Fruit fly (Drosophila melanogaster): Measurements from ENCODE around the gene CG7720.

CG7720 gene

dm6 chr3R:18745961-18746468, 49.0 kb downstream of the CG7720 start, which contains the start of the genes PGS1 and gwl (continued):
- TF ChIP-seq CG12659 (GFP tag; optimal IDR thresholded peaks at IDR 0.05) (peak; percentile 82), fru (optimal IDR thresholded peaks at IDR 0.05) (no peak), pb (GFP tag; optimal IDR thresholded peaks at IDR 0.05) (no peak), CG9215 (GFP tag; IDR thresholded peaks at IDR 0.05) (peak; percentile 75), pzg (GFP tag; optimal IDR thresholded peaks at IDR 0.05) (peak; percentile 32), slbo (GFP tag; IDR thresholded peaks at IDR 0.05) (peak; percentile 91), CG10321 (GFP tag; IDR thresholded peaks at IDR 0.05) (no peak), tll (GFP tag; optimal IDR thresholded peaks at IDR 0.05) (no peak), NfI (GFP tag; optimal IDR thresholded peaks at IDR 0.05) (peak; percentile 66), Neu2 (GFP tag; optimal IDR thresholded peaks at IDR 0.05; ENCODE audit: borderline replicate concordance) (no peak), CG8388 (GFP tag; optimal IDR thresholded peaks at IDR 0.05) (peak; percentile 66), Rfx (GFP tag; IDR thresholded peaks at IDR 0.05) (peak; percentile 86), CG6175 (GFP tag; IDR thresholded peaks at IDR 0.05) (peak; percentile 66; the same call in 1 of the 3 replicates), Bdp1 (GFP tag; optimal IDR thresholded peaks at IDR 0.05) (no peak), lola (GFP tag; optimal IDR thresholded peaks at IDR 0.05) (peak in 1 of 3 experiments; percentile 83), CG9609 (GFP tag; optimal IDR thresholded peaks at IDR 0.05) (peak; percentile 25), gro (GFP tag; optimal IDR thresholded peaks at IDR 0.05) (no peak), gcm (GFP tag; optimal IDR thresholded peaks at IDR 0.05) (no peak), Usf (GFP tag; optimal IDR thresholded peaks at IDR 0.05) (peak; percentile 42), nerfin-2 (GFP tag; IDR thresholded peaks at IDR 0.05; ENCODE audit: partially characterized antibody) (no peak), CG1647 (GFP tag; optimal IDR thresholded peaks at IDR 0.05) (no peak), CG15011 (GFP tag; optimal IDR thresholded peaks at IDR 0.05) (no peak), vnd (GFP tag; IDR thresholded peaks at IDR 0.05; ENCODE audit: partially characterized antibody) (0 out of 3 replicates have a peak, but pooled peaks have one; percentile 35), Elba2 (GFP tag; optimal IDR thresholded peaks at IDR 0.05) (no peak), zfh1 (GFP tag; IDR thresholded peaks at IDR 0.05) (peak; percentile 71; the same call in 1 of the 3 replicates), Fer1 (GFP tag; optimal IDR thresholded peaks at IDR 0.05) (no peak), gsb-n (tag; optimal IDR thresholded peaks at IDR 0.05) (no peak), rib (GFP tag; IDR thresholded peaks at IDR 0.05) (peak; percentile 54; the same call in 1 of the 2 replicates), org-1 (GFP tag; optimal IDR thresholded peaks at IDR 0.05) (no peak), CG18011 (GFP tag; optimal IDR thresholded peaks at IDR 0.05) (no peak), CG7928 (GFP tag; optimal IDR thresholded peaks at IDR 0.05) (no peak), CG18262 (tag; optimal IDR thresholded peaks at IDR 0.05) (no peak), Dip2 (GFP tag; IDR thresholded peaks at IDR 0.05) (no peak), CG7372 (GFP tag; IDR thresholded peaks at IDR 0.05) (peak; percentile 78), CG6272 (GFP tag; IDR thresholded peaks at IDR 0.05) (peak; percentile 79), CG9932 (GFP tag; IDR thresholded peaks at IDR 0.05) (peak; percentile 91), CG14441 (GFP tag; IDR thresholded peaks at IDR 0.05) (peak; percentile 80), oc (tag; optimal IDR thresholded peaks at IDR 0.05) (no peak), zen (tag; optimal IDR thresholded peaks at IDR 0.05) (peak; percentile 51), CG3407 (GFP tag; optimal IDR thresholded peaks at IDR 0.05) (peak; percentile 35), slp2 (GFP tag; optimal IDR thresholded peaks at IDR 0.05) (no peak), Spps (tag; optimal IDR thresholded peaks at IDR 0.05) (peak; percentile 48), CG16779 (GFP tag; IDR thresholded peaks at IDR 0.05) (0 out of 2 replicates have a peak, but pooled peaks have one; percentile 11), Hmr (GFP tag; optimal IDR thresholded peaks at IDR 0.05) (peak; percentile 63), Fer2 (tag; optimal IDR thresholded peaks at IDR 0.05) (peak; percentile 58), Ada2b (GFP tag; IDR thresholded peaks at IDR 0.05) (peak; percentile 63; the same call in 1 of the 2 replicates), YL-1 (GFP tag; optimal IDR thresholded peaks at IDR 0.05) (no peak), gsb (GFP tag; IDR thresholded peaks at IDR 0.05) (peak; percentile 41; the same call in 1 of the 2 replicates), dimm (GFP tag; IDR thresholded peaks at IDR 0.05) (peak; percentile 42), run (tag; optimal IDR thresholded peaks at IDR 0.05) (no peak)

All from whole organism, embryonic.